Fruit fly (Drosophila melanogaster): ENCODE measurements around the gene CG32371.

dm6 chr3L:7741953-7742352, 26.2 kb downstream of the CG32371 start:
- TF ChIP-seq CG15710 (tag; optimal IDR thresholded peaks at IDR 0.05) (no peak), CG10348 (GFP tag; IDR thresholded peaks at IDR 0.05) (no peak), EcR (GFP tag; optimal IDR thresholded peaks at IDR 0.05) (no peak), Snoo (tag; optimal IDR thresholded peaks at IDR 0.05) (no peak), CG12605 (GFP tag; IDR thresholded peaks at IDR 0.05) (no peak), D1 (tag; optimal IDR thresholded peaks at IDR 0.05) (no peak), CG17806 (tag; optimal IDR thresholded peaks at IDR 0.05) (no peak), gl (tag; optimal IDR thresholded peaks at IDR 0.05) (no peak), CG34367 (tag; optimal IDR thresholded peaks at IDR 0.05) (no peak), CG8159 (tag; optimal IDR thresholded peaks at IDR 0.05) (no peak)

Measured in whole organism, pupa.